Fruit fly (Drosophila melanogaster) S2 (cell line): ENCODE data around the gene CG9117.

Experiments
- CG8478 ChIP-seq: fragments of >200 bp; optimal IDR thresholded peaks from 2 replicates; lab custom pipeline; 2018
- CTCF ChIP-seq, 2 experiments: fragments of >200 bp; optimal IDR thresholded peaks; 2 replicates each; lab custom pipeline; 2018

- no peak for TF ChIP-seq CG8478
- TF ChIP-seq CTCF (optimal IDR thresholded peaks at IDR 0.05; lab: Kevin White, UChicago), result peak in 1 of 2 experiments; percentile 7
Measured at dm6 chr2L:5999247-5999646, 38.5 kb downstream of the CG9117 start, which contains the start of gene Kdm5.
